Worm (Caenorhabditis elegans) whole organism, L4 larva: Measurements from ENCODE around the gene C14A4.12.

Source experiments
- ZK337.2 ChIP-seq: fragments of 200-800 bp; sonication (Bioruptor generic); IDR thresholded peaks from 2 replicates; pipeline ENCODE4 v1.3.6; 2022; ENCODE audit warnings: missing genetic modification reagents, missing genetic modification characterization, missing compliant biosample characterization
- aha-1 ChIP-seq: fragments of 150-350 bp; peaks from one replicate; lab custom pipeline; 2014; ENCODE audit warnings: missing biosample characterization, missing genetic modification characterization
- daf-16 ChIP-seq, 3 experiments: sonication (generic microtip); optimal IDR thresholded peaks; 2 replicates each; lab custom pipeline; 2016 to 2017; ENCODE audit warnings: missing genetic modification characterization in 3 of 3, missing genetic modification reagents in 3 of 3, mild to moderate bottlenecking in 2 of 3, missing compliant biosample characterization in 2 of 3, missing biosample characterization in 1 of 3, moderate library complexity in 1 of 3
- fos-1 ChIP-seq: fragments of 150-350 bp; optimal IDR thresholded peaks from 2 replicates; lab custom pipeline; 2014; ENCODE audit warnings: missing biosample characterization, missing genetic modification characterization
- hif-1 ChIP-seq, 2 experiments: sonication (generic microtip); optimal IDR thresholded peaks; 2 replicates each; lab custom pipeline; 2016 to 2017; ENCODE audit warnings: missing compliant biosample characterization in 2 of 2, missing genetic modification characterization in 2 of 2, missing genetic modification reagents in 2 of 2, missing genotype in 2 of 2, mild to moderate bottlenecking in 1 of 2
- lin-29 ChIP-seq: fragments of 200-800 bp; sonication (Bioruptor generic); IDR thresholded peaks from 2 replicates; pipeline ENCODE4 v1.3.6; 2022; ENCODE audit warnings: missing genetic modification reagents, missing genetic modification characterization, missing compliant biosample characterization
- lin-38 ChIP-seq: fragments of 200-800 bp; sonication (Bioruptor generic); IDR thresholded peaks from 2 replicates; pipeline ENCODE4 v1.3.6; 2022; ENCODE audit warnings: missing genetic modification reagents, missing genetic modification characterization, missing compliant biosample characterization
- madf-9 ChIP-seq: fragments of 200-800 bp; sonication (Bioruptor generic); conservative IDR thresholded peaks from 2 replicates; pipeline ENCODE4 v1.3.6; 2022; ENCODE audit warnings: missing genetic modification reagents, missing genetic modification characterization, missing compliant biosample characterization
- nhr-42 ChIP-seq: fragments of 200-800 bp; sonication (Bioruptor generic); IDR thresholded peaks from 2 replicates; pipeline ENCODE4 v1.3.6; 2022; ENCODE audit warnings: missing genetic modification characterization, missing compliant biosample characterization
- spr-3 ChIP-seq: fragments of 200-800 bp; sonication (Bioruptor generic); optimal IDR thresholded peaks from 2 replicates; lab custom pipeline; 2018; ENCODE audit warnings: mild to moderate bottlenecking, missing genetic modification characterization, missing compliant biosample characterization
- unc-130 ChIP-seq: sonication (generic microtip); optimal IDR thresholded peaks from 2 replicates; lab custom pipeline; 2016; ENCODE audit warnings: missing genetic modification reagents, missing genetic modification characterization, missing compliant biosample characterization

C14A4.12 gene

DNA sequence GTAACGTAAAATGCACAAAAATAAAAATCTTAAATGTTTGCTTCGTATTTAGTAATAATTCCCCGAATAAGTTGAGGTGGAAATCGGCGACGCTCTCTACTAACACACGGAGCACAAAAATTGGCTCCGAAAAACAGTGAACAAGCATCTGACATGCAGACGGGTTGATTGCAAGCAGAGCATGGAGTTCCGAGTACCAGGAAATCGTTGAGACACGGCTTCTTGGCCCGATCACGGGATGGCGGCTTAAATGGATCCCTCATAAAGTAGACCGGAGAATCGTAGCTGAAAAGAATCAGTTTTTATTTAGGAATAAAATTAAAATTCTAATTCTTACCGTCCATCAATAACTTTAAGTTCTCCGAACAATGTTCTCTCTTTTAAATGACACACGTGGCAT lies 49.4 kb downstream of the C14A4.12 start:
- TF ChIP-seq nhr-42 (GFP tag; lab: Robert Waterston, UW): no peak
- TF ChIP-seq aha-1 (tag; lab: Kevin White, UChicago): peak; percentile 86
- TF ChIP-seq ZK337.2 (GFP tag; lab: Robert Waterston, UW): no peak
- no peak for TF ChIP-seq daf-16 (GFP tag; optimal IDR thresholded peaks at IDR 0.05; lab: Kevin White, UChicago)
- TF ChIP-seq daf-16 (tag; optimal IDR thresholded peaks at IDR 0.05; lab: Kevin White, UChicago): no peak
- no peak for TF ChIP-seq madf-9 (GFP tag; lab: Robert Waterston, UW)

DNA sequence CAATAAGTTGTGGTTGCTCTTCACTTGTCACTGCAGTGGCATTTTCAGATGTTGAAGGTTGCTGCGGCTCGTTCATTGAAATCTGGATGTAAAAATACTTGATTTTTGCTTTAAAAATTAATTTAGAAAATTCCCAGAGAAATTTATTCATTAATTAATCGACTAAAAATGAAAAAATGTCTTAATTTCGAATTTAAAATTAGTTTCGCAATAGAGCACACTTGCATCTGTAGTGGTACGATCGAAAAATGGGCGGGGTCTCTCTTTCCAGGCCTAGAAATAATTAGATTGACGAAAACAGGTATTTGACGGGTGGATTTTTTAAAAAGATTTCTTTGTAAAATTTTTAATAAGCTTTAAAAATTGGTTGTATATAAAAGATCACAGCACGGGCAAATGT lies 49.9 kb downstream of the C14A4.12 start, which contains the start of gene D2089.8:
Gene D2089.8 (minus strand): TSS at position 84 of the 400 bp plus-strand sequence.
- TF ChIP-seq lin-29 (GFP tag; lab: Robert Waterston, UW) (no peak), hif-1 (tag; optimal IDR thresholded peaks at IDR 0.05; lab: Kevin White, UChicago) (no peak), fos-1 (no peak), unc-130 (no peak), lin-38 (peak; percentile 88), daf-16 (GFP tag; optimal IDR thresholded peaks at IDR 0.05; lab: Kevin White, UChicago) (no peak), daf-16 (tag; optimal IDR thresholded peaks at IDR 0.05; lab: Kevin White, UChicago) (no peak)

DNA sequence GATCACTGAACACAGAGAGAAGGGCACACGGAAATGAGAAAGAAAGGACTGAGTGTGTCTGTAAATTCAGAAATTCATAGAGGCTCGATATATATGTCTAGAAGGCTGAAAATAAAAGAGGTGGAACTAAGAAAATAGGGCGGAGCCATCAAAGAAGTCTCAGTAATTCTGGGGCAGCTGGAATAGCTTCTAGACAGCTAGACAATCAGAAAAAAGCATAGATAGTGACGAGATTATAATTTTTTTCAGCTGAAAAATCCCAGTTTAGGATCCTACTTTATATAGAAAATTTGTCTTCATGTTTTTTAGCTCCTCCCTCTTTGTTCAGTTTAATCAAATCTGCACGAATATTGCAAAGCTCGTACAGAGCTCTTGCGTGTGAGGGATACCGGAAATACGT lies 52.2 kb downstream of the C14A4.12 start, which contains the start of gene D2089.3:
Gene D2089.3 (minus strand): TSS at position 101 of the 400 bp plus-strand sequence.
- TF ChIP-seq spr-3 (GFP tag; lab: Kevin White, UChicago): no peak
- TF ChIP-seq aha-1 (tag; lab: Kevin White, UChicago): peak; percentile 66
